Worm (Caenorhabditis elegans) whole organism, L4 larva: ENCODE results near the gene arl-1.

Experiments
- F10B5.3 ChIP-seq: sonication (generic microtip); optimal IDR thresholded peaks from 2 replicates; lab custom pipeline; 2016; ENCODE audit warnings: mild to moderate bottlenecking, missing genetic modification characterization, missing compliant biosample characterization
- F44E2.7 ChIP-seq: fragments of 200-800 bp; sonication (Bioruptor generic); IDR thresholded peaks from 2 replicates; pipeline ENCODE4 v2.1.2; 2022; ENCODE audit warnings: missing genetic modification characterization, missing compliant biosample characterization
- F49E8.2 ChIP-seq: sonication (generic microtip); optimal IDR thresholded peaks from 2 replicates; lab custom pipeline; 2016; ENCODE audit warnings: missing compliant biosample characterization, mild to moderate bottlenecking, missing genetic modification characterization, borderline replicate concordance
- R02D3.7 ChIP-seq: fragments of 150-350 bp; sonication (generic microtip); optimal IDR thresholded peaks from 3 replicates; lab custom pipeline; 2014; ENCODE audit warnings: missing biosample characterization, missing genetic modification characterization
- T20F7.1 ChIP-seq: fragments of 200-800 bp; sonication (Bioruptor generic); optimal IDR thresholded peaks from 2 replicates; lab custom pipeline; 2018; ENCODE audit warnings: mild to moderate bottlenecking, missing genetic modification characterization, missing compliant biosample characterization
- T26A8.4 ChIP-seq: fragments of 200-800 bp; sonication (Bioruptor generic); IDR thresholded peaks from 2 replicates; pipeline ENCODE4 v1.3.6; 2022; ENCODE audit warnings: missing genetic modification characterization, missing compliant biosample characterization
- Y48G9A.11 ChIP-seq: fragments of 200-800 bp; sonication (Bioruptor generic); IDR thresholded peaks from 2 replicates; pipeline ENCODE4 v1.3.6; 2022; ENCODE audit warnings: missing genetic modification reagents, missing genetic modification characterization, missing compliant biosample characterization
- Y5F2A.4 ChIP-seq: fragments of 200-800 bp; sonication (Bioruptor generic); optimal IDR thresholded peaks from 2 replicates; lab custom pipeline; 2018; ENCODE audit warnings: mild to moderate bottlenecking, missing genetic modification characterization, missing compliant biosample characterization
- ZK546.5 ChIP-seq, 2 experiments: sonication (generic microtip); optimal IDR thresholded peaks; 2 replicates each; lab custom pipeline; 2017; ENCODE audit warnings: missing biosample characterization in 2 of 2, missing genetic modification characterization in 2 of 2
- aha-1 ChIP-seq: fragments of 150-350 bp; peaks from one replicate; lab custom pipeline; 2014; ENCODE audit warnings: missing biosample characterization, missing genetic modification characterization
- ama-1 ChIP-seq: fragments of 150-350 bp; optimal IDR thresholded peaks from 2 replicates; lab custom pipeline; 2014; ENCODE audit warnings: inconsistent platforms, mixed read lengths
- ceh-28 ChIP-seq: fragments of 150-350 bp; optimal IDR thresholded peaks from 2 replicates; lab custom pipeline; 2014; ENCODE audit warnings: missing biosample characterization, missing genetic modification reagents, missing genetic modification characterization
- ceh-44 ChIP-seq: fragments of 200-800 bp; sonication (Bioruptor generic); IDR thresholded peaks from 2 replicates; pipeline ENCODE4 v1.3.6; 2022; ENCODE audit warnings: missing genetic modification reagents, missing genetic modification characterization, missing compliant biosample characterization
- ceh-62 ChIP-seq: sonication (generic microtip); optimal IDR thresholded peaks from 2 replicates; lab custom pipeline; 2017; ENCODE audit warnings: missing biosample characterization, missing genetic modification characterization
- cey-2 ChIP-seq: sonication (generic microtip); optimal IDR thresholded peaks from 3 replicates; lab custom pipeline; 2017; ENCODE audit warnings: missing genetic modification characterization, mild to moderate bottlenecking, missing compliant biosample characterization, antibody characterized with exemption, borderline replicate concordance; ENCODE audit not compliant: insufficient read depth
- ctbp-1 ChIP-seq: fragments of 200-800 bp; sonication (Bioruptor generic); IDR thresholded peaks from 2 replicates; pipeline ENCODE4 v1.3.6; 2022; ENCODE audit warnings: missing genetic modification reagents, missing genetic modification characterization, missing compliant biosample characterization
- daf-16 ChIP-seq, 3 experiments: sonication (generic microtip); optimal IDR thresholded peaks; 2 replicates each; lab custom pipeline; 2016 to 2017; ENCODE audit warnings: missing genetic modification characterization in 3 of 3, missing genetic modification reagents in 3 of 3, mild to moderate bottlenecking in 2 of 3, missing compliant biosample characterization in 2 of 3, missing biosample characterization in 1 of 3, moderate library complexity in 1 of 3
- daf-8 ChIP-seq: fragments of 200-800 bp; sonication (Bioruptor generic); IDR thresholded peaks from 2 replicates; pipeline ENCODE4 v1.3.6; 2022; ENCODE audit warnings: missing genetic modification characterization, missing compliant biosample characterization
- fos-1 ChIP-seq: fragments of 150-350 bp; optimal IDR thresholded peaks from 2 replicates; lab custom pipeline; 2014; ENCODE audit warnings: missing biosample characterization, missing genetic modification characterization
- hmg-1.1 ChIP-seq: fragments of 200-800 bp; sonication (Bioruptor generic); IDR thresholded peaks from 2 replicates; pipeline ENCODE4 v1.3.6; 2022; ENCODE audit warnings: missing genetic modification reagents, missing genetic modification characterization, missing compliant biosample characterization
- jun-1 ChIP-seq: fragments of 150-350 bp; optimal IDR thresholded peaks from 2 replicates; lab custom pipeline; 2014; ENCODE audit warnings: missing biosample characterization, missing genetic modification reagents, missing genetic modification characterization
- lim-7 ChIP-seq: fragments of 200-800 bp; sonication (Bioruptor generic); IDR thresholded peaks from 2 replicates; pipeline ENCODE4 v1.3.6; 2022; ENCODE audit warnings: missing genetic modification characterization, missing compliant biosample characterization
- lin-1 ChIP-seq: fragments of 200-800 bp; sonication (Bioruptor generic); IDR thresholded peaks from 2 replicates; pipeline ENCODE4 v1.3.6; 2022; ENCODE audit warnings: missing genetic modification reagents, missing genetic modification characterization, missing compliant biosample characterization
- lin-15B ChIP-seq: fragments of 150-350 bp; sonication (generic microtip); optimal IDR thresholded peaks from 3 replicates; lab custom pipeline; 2014; ENCODE audit warnings: missing biosample characterization, missing genetic modification characterization
- lin-38 ChIP-seq: fragments of 200-800 bp; sonication (Bioruptor generic); IDR thresholded peaks from 2 replicates; pipeline ENCODE4 v1.3.6; 2022; ENCODE audit warnings: missing genetic modification reagents, missing genetic modification characterization, missing compliant biosample characterization
- lin-39 ChIP-seq: fragments of 150-350 bp; optimal IDR thresholded peaks from 2 replicates; lab custom pipeline; 2014; ENCODE audit warnings: missing biosample characterization, missing genetic modification reagents, missing genetic modification characterization
- lir-3 ChIP-seq: sonication (generic microtip); optimal IDR thresholded peaks from 2 replicates; lab custom pipeline; 2016; ENCODE audit warnings: mild to moderate bottlenecking, missing genetic modification characterization, missing compliant biosample characterization
- mdl-1 ChIP-seq, 2 experiments: fragments of 150-350 bp in 1 of 2; sonication (generic microtip) in 1 of 2; optimal IDR thresholded peaks; 2 replicates each; lab custom pipeline; 2014 to 2017; ENCODE audit warnings: missing biosample characterization in 2 of 2, missing genetic modification characterization in 2 of 2
- nhr-11 ChIP-seq: fragments of 150-350 bp; optimal IDR thresholded peaks from 2 replicates; lab custom pipeline; 2014; ENCODE audit warnings: missing biosample characterization, missing genetic modification characterization
- nhr-237 ChIP-seq: sonication (generic microtip); optimal IDR thresholded peaks from 2 replicates; lab custom pipeline; 2017; ENCODE audit warnings: missing biosample characterization, missing genetic modification characterization
- nhr-28 ChIP-seq: fragments of 150-350 bp; optimal IDR thresholded peaks from 2 replicates; lab custom pipeline; 2014; ENCODE audit warnings: missing biosample characterization, missing genetic modification characterization
- nhr-76 ChIP-seq: fragments of 150-350 bp; optimal IDR thresholded peaks from 2 replicates; lab custom pipeline; 2014; ENCODE audit warnings: missing biosample characterization, missing genetic modification characterization
- php-3 ChIP-seq: fragments of 200-800 bp; sonication (Bioruptor generic); IDR thresholded peaks from 2 replicates; pipeline ENCODE4 v1.3.6; 2022; ENCODE audit warnings: missing genetic modification reagents, missing genetic modification characterization, missing compliant biosample characterization
- pqm-1 ChIP-seq: sonication (generic microtip); optimal IDR thresholded peaks from 2 replicates; lab custom pipeline; 2017; ENCODE audit warnings: missing biosample characterization, missing genetic modification characterization
- rbr-2 ChIP-seq: sonication (generic microtip); optimal IDR thresholded peaks from 2 replicates; lab custom pipeline; 2016; ENCODE audit warnings: missing genotype, missing genetic modification characterization, missing compliant biosample characterization
- saeg-2 ChIP-seq: fragments of 200-800 bp; sonication (Bioruptor generic); IDR thresholded peaks from 2 replicates; pipeline ENCODE4 v1.3.6; 2022; ENCODE audit warnings: missing genetic modification reagents, missing genetic modification characterization, missing compliant biosample characterization
- snpc-4 ChIP-seq: fragments of 150-350 bp; optimal IDR thresholded peaks from 2 replicates; lab custom pipeline; 2014; ENCODE audit warnings: missing biosample characterization, missing genetic modification characterization
- tra-1 ChIP-seq: fragments of 200-800 bp; sonication (Bioruptor generic); IDR thresholded peaks from 2 replicates; pipeline ENCODE4 v1.3.6; 2022; ENCODE audit warnings: missing genetic modification reagents, missing genetic modification characterization, missing compliant biosample characterization
- unc-130 ChIP-seq: sonication (generic microtip); optimal IDR thresholded peaks from 2 replicates; lab custom pipeline; 2016; ENCODE audit warnings: missing genetic modification reagents, missing genetic modification characterization, missing compliant biosample characterization
- unc-39 ChIP-seq: sonication (generic microtip); optimal IDR thresholded peaks from 2 replicates; lab custom pipeline; 2017; ENCODE audit warnings: missing biosample characterization, missing genetic modification characterization
- vab-7 ChIP-seq: fragments of 200-800 bp; sonication (Bioruptor generic); IDR thresholded peaks from 2 replicates; pipeline ENCODE4 v1.3.6; 2022; ENCODE audit warnings: missing genetic modification reagents, missing genetic modification characterization, missing compliant biosample characterization
- zag-1 ChIP-seq: fragments of 150-350 bp; optimal IDR thresholded peaks from 2 replicates; lab custom pipeline; 2014; ENCODE audit warnings: missing biosample characterization, missing genetic modification characterization
- zfp-3 ChIP-seq: fragments of 200-800 bp; sonication (Bioruptor generic); conservative IDR thresholded peaks from 2 replicates; pipeline ENCODE4 v1.3.6; 2022; ENCODE audit warnings: missing genetic modification reagents, missing genetic modification characterization, missing compliant biosample characterization

arl-1 gene

DNA sequence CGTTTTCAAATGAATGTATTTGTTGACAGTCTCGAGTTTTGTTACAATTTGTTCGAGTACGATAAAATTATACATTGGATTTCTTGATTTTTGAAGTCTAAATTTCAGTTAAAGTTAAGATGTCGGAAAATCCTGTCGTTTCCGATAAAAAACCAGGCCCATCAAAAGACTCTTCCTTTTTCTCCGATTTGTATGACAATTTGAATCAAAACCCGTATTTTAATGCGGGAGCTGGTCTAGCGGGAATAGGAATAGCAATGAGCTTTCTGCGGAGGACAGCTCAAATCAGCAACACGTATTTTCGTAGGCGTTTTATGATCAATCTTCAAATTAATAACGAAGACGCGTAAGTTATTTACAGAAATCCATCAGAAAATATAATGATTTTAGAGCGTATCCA, 10.8 kb upstream of the arl-1 start, which contains the start of gene bcs-1:
Gene bcs-1, plus strand, starts transcription at position 109 of the 400 bp plus-strand sequence.
- TF ChIP-seq php-3 (GFP tag; lab: Robert Waterston, UW), result no peak
- TF ChIP-seq snpc-4 (tag; lab: Kevin White, UChicago), result no peak
- no peak for TF ChIP-seq unc-130 (GFP tag; lab: Kevin White, UChicago)
- TF ChIP-seq lin-38 (GFP tag; lab: Robert Waterston, UW), result peak; percentile 49; the same call in 1 of the 2 replicates
- no peak for TF ChIP-seq rbr-2 (tag; lab: Kevin White, UChicago)
- no peak for TF ChIP-seq vab-7 (GFP tag; lab: Robert Waterston, UW)
- no peak for TF ChIP-seq mdl-1 (tag; optimal IDR thresholded peaks at IDR 0.05; lab: Kevin White, UChicago)
- TF ChIP-seq cey-2 (tag; lab: Kevin White, UChicago), result no peak
- TF ChIP-seq lin-15B (tag; lab: Kevin White, UChicago), result no peak
- no peak for TF ChIP-seq jun-1 (tag; lab: Kevin White, UChicago)
- peak; percentile 39 for TF ChIP-seq F49E8.2 (tag; lab: Kevin White, UChicago)
- no peak for TF ChIP-seq unc-39
- no peak for TF ChIP-seq nhr-11 (tag; lab: Kevin White, UChicago)
- TF ChIP-seq Y5F2A.4 (GFP tag; lab: Kevin White, UChicago), result no peak
- TF ChIP-seq ceh-62 (tag; lab: Kevin White, UChicago), result no peak
- TF ChIP-seq pqm-1 (tag; lab: Kevin White, UChicago), result no peak
- TF ChIP-seq nhr-28, result no peak
- no peak for TF ChIP-seq daf-16 (GFP tag; optimal IDR thresholded peaks at IDR 0.05; lab: Kevin White, UChicago)
- TF ChIP-seq daf-16 (tag; optimal IDR thresholded peaks at IDR 0.05; lab: Kevin White, UChicago), result peak; percentile 14
- TF ChIP-seq saeg-2, result no peak
- no peak for TF ChIP-seq zfp-3 (GFP tag; lab: Robert Waterston, UW)
- TF ChIP-seq T20F7.1 (GFP tag; lab: Kevin White, UChicago), result no peak
- TF ChIP-seq zag-1 (tag; lab: Kevin White, UChicago), result no peak
- no peak for TF ChIP-seq nhr-237 (tag; lab: Kevin White, UChicago)
- no peak for TF ChIP-seq ctbp-1 (GFP tag; lab: Robert Waterston, UW)
- no peak for TF ChIP-seq lin-39 (tag; lab: Kevin White, UChicago)
- no peak for TF ChIP-seq nhr-76 (tag; lab: Kevin White, UChicago)
- TF ChIP-seq aha-1 (tag; lab: Kevin White, UChicago), result no peak
- TF ChIP-seq lin-1 (GFP tag; lab: Robert Waterston, UW), result no peak
- TF ChIP-seq daf-8 (GFP tag; lab: Robert Waterston, UW), result no peak
- no peak for TF ChIP-seq T26A8.4 (GFP tag; lab: Robert Waterston, UW)
- 0 out of 2 replicates have a peak, but pooled peaks have one; percentile 14 for TF ChIP-seq tra-1
- TF ChIP-seq ceh-28, result no peak
- 0 out of 2 replicates have a peak, but pooled peaks have one; percentile 7 for TF ChIP-seq Y48G9A.11 (GFP tag; lab: Robert Waterston, UW)
- TF ChIP-seq ceh-44 (GFP tag; lab: Robert Waterston, UW), result no peak
- TF ChIP-seq F10B5.3 (tag; lab: Kevin White, UChicago), result no peak
- TF ChIP-seq lir-3, result no peak
- TF ChIP-seq hmg-1.1 (GFP tag; lab: Robert Waterston, UW), result no peak
- no peak for TF ChIP-seq F44E2.7 (GFP tag; lab: Robert Waterston, UW)
- TF ChIP-seq ZK546.5 (tag; optimal IDR thresholded peaks at IDR 0.05; lab: Kevin White, UChicago), result no peak
- TF ChIP-seq fos-1 (tag; lab: Kevin White, UChicago), result no peak
- no peak for TF ChIP-seq ama-1 (lab: Kevin White, UChicago)

DNA sequence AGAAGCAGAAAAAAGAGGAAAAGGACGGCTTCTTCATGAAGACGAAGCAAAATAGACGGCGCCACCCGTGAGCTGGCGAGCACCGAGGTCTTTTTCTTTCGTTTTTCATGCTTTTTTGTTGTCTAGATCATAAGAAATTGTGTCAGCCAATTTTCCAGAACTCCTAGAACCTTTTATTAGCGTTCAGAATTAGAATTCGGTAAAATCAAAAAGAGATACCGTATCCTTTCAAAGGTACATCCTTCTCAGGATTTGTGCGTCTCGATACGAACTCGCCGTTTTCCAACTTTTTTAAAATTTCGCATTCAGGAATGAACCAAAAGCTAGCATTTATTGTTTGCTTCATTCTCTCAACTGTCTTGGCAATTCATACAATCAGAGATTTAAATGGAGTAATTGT, 8.8 kb upstream of the arl-1 start, which contains the start of gene F54C9.7:
Gene F54C9.7, plus strand, starts transcription at position 301 of the 400 bp plus-strand sequence.
- TF ChIP-seq lin-38 (GFP tag; lab: Robert Waterston, UW), result peak; percentile 44
- TF ChIP-seq lim-7 (GFP tag; lab: Robert Waterston, UW), result no peak
- TF ChIP-seq R02D3.7 (tag; lab: Kevin White, UChicago), result no peak
